Worm (Caenorhabditis elegans) whole organism, dauer: ENCODE results near the gene abhd-3.1.

Experiments
- unc-62 ChIP-seq: sonication (generic microtip); optimal IDR thresholded peaks from 2 replicates; lab custom pipeline; 2017; ENCODE audit warnings: missing biosample characterization, missing genetic modification reagents, missing genetic modification characterization

The abhd-3.1 gene

DNA sequence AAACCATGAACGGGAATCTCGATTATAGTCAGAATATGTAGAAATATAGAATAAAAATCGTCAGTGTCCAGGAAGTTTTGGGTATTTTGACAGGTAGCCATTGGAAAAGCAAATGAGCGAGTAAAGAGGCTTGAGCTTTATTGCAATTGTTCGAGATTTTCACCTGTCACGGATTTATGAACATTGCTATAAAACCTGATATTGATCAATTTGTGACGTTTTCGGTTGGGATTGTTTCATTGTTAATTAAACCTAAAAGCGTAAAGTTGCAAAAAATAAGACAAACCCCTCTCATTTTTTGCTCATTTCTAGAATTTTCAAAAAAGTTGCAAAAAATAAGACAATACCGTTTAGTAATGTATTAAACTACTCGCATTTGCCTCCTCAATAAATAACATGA, 22.9 kb downstream of the abhd-3.1 start, which contains the start of gene srh-183:
TSS of gene srh-183 (minus strand) at position 101 of the 400 bp plus-strand sequence.
- TF ChIP-seq unc-62 (GFP tag; lab: Kevin White, UChicago), result no peak

DNA sequence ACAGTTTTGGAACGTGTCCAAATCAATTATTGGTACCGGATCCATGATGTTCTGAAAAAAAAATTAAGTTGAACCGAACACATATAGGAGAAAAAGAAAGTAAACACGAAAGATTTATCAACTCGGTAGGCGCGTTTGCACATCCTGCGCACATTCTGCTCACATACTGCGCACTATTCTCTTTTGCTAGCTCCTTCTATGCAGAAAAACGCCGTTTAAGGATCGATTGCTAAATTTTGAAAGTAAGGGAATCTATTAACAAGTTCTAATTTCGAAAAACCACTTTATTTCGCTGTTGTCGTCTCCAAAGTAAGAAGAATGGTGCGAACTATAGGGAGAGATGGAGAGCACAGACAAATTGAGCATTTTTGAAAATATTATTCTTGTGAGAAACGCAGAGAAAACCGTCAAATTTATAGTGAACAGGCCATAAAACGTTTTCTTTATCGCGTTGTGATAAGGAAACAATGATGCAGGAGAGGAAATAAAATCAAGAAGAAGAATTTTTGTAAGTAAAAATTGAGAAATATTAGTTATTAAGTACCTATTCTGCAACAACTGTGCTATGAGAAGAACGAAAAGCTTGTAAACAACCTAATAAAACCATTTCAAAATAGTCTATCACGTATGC, 26.7 kb downstream of the abhd-3.1 start, which contains the start of gene Y60A3A.24:
TSS of gene Y60A3A.24 (minus strand) at position 51 of the 631 bp plus-strand sequence.
- TF ChIP-seq unc-62 (GFP tag; lab: Kevin White, UChicago), result no peak

ce11 chrV:19986213-19986612, 30.9 kb downstream of the abhd-3.1 start, which contains the start of gene clec-260:
Gene clec-260 (minus strand): TSS chrV:19986313.
- no peak for TF ChIP-seq unc-62 (GFP tag; lab: Kevin White, UChicago)

DNA sequence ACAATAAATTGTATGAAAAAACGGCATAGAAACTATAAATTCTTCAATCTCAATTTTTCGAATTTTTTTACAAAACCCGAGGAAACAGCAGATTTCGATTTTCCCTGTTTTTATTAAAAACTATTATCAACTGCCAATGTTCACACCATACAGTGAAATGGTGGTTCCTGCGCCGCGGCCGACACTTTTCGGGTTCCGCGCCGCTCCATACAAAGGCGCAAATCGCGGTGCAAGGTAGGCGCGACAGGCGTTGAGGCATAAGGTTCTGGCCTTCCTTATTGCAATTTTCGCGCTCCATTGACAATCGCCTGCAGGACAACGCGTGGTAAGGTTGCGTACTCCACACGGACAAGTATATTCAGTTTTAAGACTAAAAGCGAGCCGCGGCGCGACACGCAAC, 31.5 kb downstream of the abhd-3.1 start:
- TF ChIP-seq unc-62 (GFP tag; lab: Kevin White, UChicago), result no peak

DNA sequence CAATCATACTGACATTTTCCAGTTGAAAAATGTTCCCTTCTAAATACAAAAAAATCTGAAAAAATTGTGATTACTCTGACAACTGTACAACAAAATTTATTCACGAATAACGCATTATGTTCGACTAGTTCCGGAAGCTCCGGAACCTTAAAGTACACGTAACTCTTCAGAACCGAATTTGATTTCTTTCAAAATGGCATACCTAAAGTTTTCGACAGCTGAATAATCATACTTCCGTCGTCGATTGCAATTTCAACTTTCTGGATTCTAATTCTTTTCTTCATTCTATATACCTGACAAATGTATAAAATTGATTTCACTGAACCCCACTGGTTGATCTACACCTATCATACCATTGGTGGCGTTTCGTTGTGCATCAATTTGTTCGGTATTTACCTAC, 32.4 kb downstream of the abhd-3.1 start, which contains the start of gene sri-67:
TSS of gene sri-67 (plus strand) at position 301 of the 400 bp plus-strand sequence.
- no peak for TF ChIP-seq unc-62 (GFP tag; lab: Kevin White, UChicago)

DNA sequence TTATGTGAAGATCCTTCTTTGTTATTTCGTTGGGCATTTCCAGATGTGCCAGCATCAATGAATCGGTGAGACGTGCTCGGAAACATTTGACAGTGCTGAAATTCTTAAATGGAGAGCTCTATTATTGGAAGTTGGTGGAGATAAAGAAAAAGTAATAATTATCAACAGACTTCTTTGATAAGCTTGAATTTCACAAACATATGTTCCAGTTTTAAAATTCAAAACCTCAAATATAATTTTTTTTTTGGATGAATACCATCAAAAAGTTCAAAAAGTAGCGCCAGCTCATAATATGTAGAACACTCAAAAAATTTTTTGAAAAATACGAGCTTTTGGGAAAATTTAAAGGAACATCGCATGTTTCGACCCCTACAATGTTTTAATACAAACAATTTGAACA, 38.8 kb downstream of the abhd-3.1 start, which contains the start of gene Y60A3A.25:
TSS of gene Y60A3A.25 (minus strand) at position 101 of the 400 bp plus-strand sequence.
- no peak for TF ChIP-seq unc-62 (GFP tag; lab: Kevin White, UChicago)

DNA sequence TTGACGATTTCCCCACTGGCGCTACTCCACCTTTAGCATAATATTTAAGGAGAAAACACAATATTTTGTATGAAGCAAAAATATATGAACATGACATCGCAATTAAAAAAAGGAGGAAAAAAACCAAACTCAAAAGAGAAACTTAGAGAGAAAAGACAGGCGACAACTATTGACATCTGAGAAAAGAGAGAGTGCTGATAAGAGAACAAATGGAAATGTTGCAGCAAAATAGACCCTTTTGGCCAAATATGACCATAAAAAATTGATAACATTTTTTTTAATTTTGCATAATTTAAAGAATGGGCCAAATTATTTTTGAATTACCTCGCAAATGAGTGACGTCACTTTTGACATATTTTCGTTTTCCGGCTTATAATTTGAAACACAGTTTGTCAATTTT, 39.4 kb downstream of the abhd-3.1 start:
- TF ChIP-seq unc-62 (GFP tag; lab: Kevin White, UChicago), result no peak

- TF ChIP-seq unc-62 (GFP tag; lab: Kevin White, UChicago), result no peak
Measured at ce11 chrV:19997481-19997880, 42.2 kb downstream of the abhd-3.1 start.

DNA sequence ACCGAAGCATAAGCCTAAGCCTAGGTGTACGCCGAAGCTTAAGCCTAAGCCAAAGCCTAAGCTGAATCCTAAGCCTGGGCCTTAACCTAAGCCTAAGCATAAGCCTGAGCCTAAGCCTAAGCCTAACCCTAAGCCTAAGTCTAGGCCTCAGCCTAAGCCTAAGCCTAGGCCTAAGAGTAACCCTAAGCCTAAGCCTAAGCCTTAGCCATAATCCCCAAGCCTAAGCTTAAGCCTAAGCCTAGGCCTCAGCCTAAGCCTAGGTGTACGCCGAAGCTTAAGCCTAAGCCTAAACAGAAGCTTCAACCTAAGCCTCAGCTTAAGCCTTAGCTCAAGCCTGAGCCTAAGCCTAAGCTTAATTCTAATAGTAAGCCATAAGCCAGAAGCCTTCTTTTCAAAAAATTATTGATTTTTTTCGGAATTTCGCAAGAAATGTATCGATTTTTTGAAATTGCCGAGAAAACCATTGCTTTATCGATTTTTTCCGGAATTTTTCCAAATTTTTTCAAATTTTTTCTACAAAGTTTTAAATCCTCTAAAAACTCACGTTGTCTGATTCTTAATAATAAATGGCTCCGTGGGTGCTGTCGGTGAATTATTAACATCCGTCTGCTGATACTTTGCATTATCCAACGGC, 43.0 kb downstream of the abhd-3.1 start:
- no peak for TF ChIP-seq unc-62 (GFP tag; lab: Kevin White, UChicago)

DNA sequence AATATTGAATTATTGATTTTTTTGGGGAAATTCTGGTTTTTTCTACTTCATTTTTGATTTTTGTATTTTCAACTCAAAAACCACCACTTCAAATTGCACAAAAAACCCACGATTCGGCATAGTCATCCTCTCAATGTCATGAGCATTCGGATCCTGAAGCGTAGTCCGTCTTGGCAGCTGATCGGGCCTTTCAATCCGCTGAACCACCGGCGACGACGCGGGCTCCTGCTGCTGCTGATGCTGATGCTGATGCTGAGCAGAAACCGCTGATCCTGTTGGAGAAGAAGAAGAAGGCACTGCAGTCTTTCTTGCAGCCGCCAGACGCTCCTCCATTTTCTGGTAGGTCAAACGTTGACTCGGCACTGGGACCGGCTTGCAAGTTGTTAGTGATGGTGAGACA, 43.8 kb downstream of the abhd-3.1 start:
- TF ChIP-seq unc-62 (GFP tag; lab: Kevin White, UChicago), result no peak

- no peak for TF ChIP-seq unc-62 (GFP tag; lab: Kevin White, UChicago)
Measured at ce11 chrV:19999789-20000188, 44.5 kb downstream of the abhd-3.1 start.

DNA sequence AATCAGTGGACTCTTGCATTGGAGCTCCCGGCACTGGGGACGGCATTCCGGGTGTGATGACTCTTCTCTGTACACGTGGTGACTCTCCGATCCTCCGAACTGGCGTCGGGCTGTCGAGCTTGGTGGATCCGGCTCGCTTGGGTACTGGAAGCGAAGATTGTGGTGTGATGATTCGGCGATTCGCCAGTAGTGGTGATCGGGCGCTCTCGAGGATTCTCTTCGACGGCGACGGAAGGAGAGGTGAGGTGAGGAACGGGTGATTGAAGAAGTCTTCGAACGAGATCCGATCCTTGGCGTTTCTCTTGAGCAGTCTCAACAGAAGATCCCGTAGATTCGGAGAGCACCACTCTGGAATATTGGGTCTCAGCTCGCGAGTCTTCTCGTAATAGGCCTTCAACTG, 45.4 kb downstream of the abhd-3.1 start:
- no peak for TF ChIP-seq unc-62 (GFP tag; lab: Kevin White, UChicago)

DNA sequence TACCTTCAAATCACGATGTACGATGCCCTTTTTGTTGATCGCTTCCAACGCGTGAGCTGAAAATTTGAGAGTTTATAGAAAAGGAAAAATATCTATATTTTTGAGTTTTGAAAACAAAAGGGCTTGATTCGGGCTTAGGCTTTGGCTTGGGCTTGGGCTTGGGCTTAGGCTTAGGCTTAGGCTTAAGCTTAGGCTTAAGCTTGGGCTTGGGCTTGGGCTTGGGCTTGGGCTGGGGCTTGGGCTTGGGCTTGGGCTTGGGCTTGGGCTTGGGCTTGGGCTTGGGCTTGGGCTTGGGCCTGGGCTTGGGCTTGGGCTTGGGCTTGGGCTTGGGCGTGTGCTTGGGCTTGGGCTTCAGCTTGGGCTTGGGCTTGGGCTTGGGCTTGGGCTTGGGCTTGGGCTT, 46.9 kb downstream of the abhd-3.1 start:
- TF ChIP-seq unc-62 (GFP tag; lab: Kevin White, UChicago), result no peak

ce11 chrV:20004385-20004784, 49.1 kb downstream of the abhd-3.1 start, which contains the start of gene unc-51:
Gene unc-51 (minus strand): TSS chrV:20004485.
- TF ChIP-seq unc-62 (GFP tag; lab: Kevin White, UChicago), result no peak

- TF ChIP-seq unc-62 (GFP tag; lab: Kevin White, UChicago), result no peak
Measured at ce11 chrV:20005724-20006132, 50.4 kb downstream of the abhd-3.1 start.

ce11 chrV:20007470-20007869, 52.2 kb downstream of the abhd-3.1 start, which contains the start of gene Y60A3A.23:
Gene Y60A3A.23 (plus strand): TSS chrV:20007770.
- no peak for TF ChIP-seq unc-62 (GFP tag; lab: Kevin White, UChicago)
